Worm (Caenorhabditis elegans) whole organism, L1 larva: Measurements from ENCODE around the gene Y15E3A.5.
A peak's percentile ranks its signal among the peaks of the same experiment; 100 is the strongest.

Source experiments
- C16A3.4 ChIP-seq: fragments of 150-350 bp; optimal IDR thresholded peaks from 2 replicates; lab custom pipeline; 2014; ENCODE audit warnings: missing biosample characterization, missing genetic modification characterization
- F16B12.6 ChIP-seq: fragments of 150-350 bp; optimal IDR thresholded peaks from 2 replicates; lab custom pipeline; 2014; ENCODE audit warnings: missing biosample characterization, missing genetic modification characterization
- aly-2 ChIP-seq: fragments of 150-350 bp; optimal IDR thresholded peaks from 2 replicates; lab custom pipeline; 2014; ENCODE audit warnings: missing biosample characterization, missing genetic modification characterization
- blmp-1 ChIP-seq: fragments of 150-350 bp; optimal IDR thresholded peaks from 2 replicates; lab custom pipeline; 2014; ENCODE audit warnings: missing biosample characterization, missing genetic modification characterization
- ceh-82 ChIP-seq, 3 experiments: fragments of 150-350 bp in 1 of 3; sonication (generic microtip) in 2 of 3; optimal IDR thresholded peaks; 2 replicates each; lab custom pipeline; 2014 to 2017; ENCODE audit warnings: missing biosample characterization in 3 of 3, missing genetic modification characterization in 3 of 3
- ceh-90 ChIP-seq: sonication (generic microtip); optimal IDR thresholded peaks from 2 replicates; lab custom pipeline; 2016; ENCODE audit warnings: missing genetic modification characterization, missing compliant biosample characterization
- ces-1 ChIP-seq: fragments of 150-350 bp; optimal IDR thresholded peaks from 2 replicates; lab custom pipeline; 2014; ENCODE audit warnings: missing biosample characterization, missing genetic modification reagents, missing genetic modification characterization
- efl-1 ChIP-seq, 4 experiments: fragments of 150-350 bp; optimal IDR thresholded peaks in 3 of 4; peaks in 1 of 4; 1 replicate in 1 of 4; 2 replicates in 3 of 4; lab custom pipeline; 2014; ENCODE audit warnings: missing biosample characterization in 2 of 4, missing genetic modification characterization in 2 of 4, missing genetic modification reagents in 2 of 4
- elt-2 ChIP-seq: sonication (generic microtip); optimal IDR thresholded peaks from 2 replicates; lab custom pipeline; 2016; ENCODE audit warnings: missing genetic modification characterization, mild to moderate bottlenecking, inconsistent platforms, missing compliant biosample characterization, missing genetic modification reagents
- elt-3 ChIP-seq, 6 experiments: fragments of 150-350 bp in 1 of 6; sonication (generic microtip); optimal IDR thresholded peaks; 2 replicates each; lab custom pipeline; 2017 to 2018; ENCODE audit warnings: missing biosample characterization in 6 of 6, missing genetic modification characterization in 6 of 6, inconsistent platforms in 1 of 6
- fkh-10 ChIP-seq: sonication (generic microtip); optimal IDR thresholded peaks from 2 replicates; lab custom pipeline; 2017; ENCODE audit warnings: missing biosample characterization, missing genetic modification reagents, missing genetic modification characterization
- fos-1 ChIP-seq: fragments of 150-350 bp; optimal IDR thresholded peaks from 2 replicates; lab custom pipeline; 2014; ENCODE audit warnings: missing biosample characterization, missing genetic modification characterization
- grh-1 ChIP-seq: fragments of 200-800 bp; sonication (Bioruptor generic); IDR thresholded peaks from 2 replicates; pipeline ENCODE4 v1.3.6; 2022; ENCODE audit warnings: missing genetic modification reagents, missing genetic modification characterization, missing compliant biosample characterization
- jun-1 ChIP-seq: fragments of 150-350 bp; optimal IDR thresholded peaks from 2 replicates; lab custom pipeline; 2014; ENCODE audit warnings: missing biosample characterization, missing genetic modification reagents, missing genetic modification characterization
- lin-14 ChIP-seq: fragments of 200-800 bp; sonication (Bioruptor generic); optimal IDR thresholded peaks from 2 replicates; lab custom pipeline; 2018; ENCODE audit warnings: mild to moderate bottlenecking, missing genetic modification characterization, moderate library complexity, missing compliant biosample characterization
- lin-39 ChIP-seq: fragments of 150-350 bp; optimal IDR thresholded peaks from 2 replicates; lab custom pipeline; 2014; ENCODE audit warnings: missing biosample characterization, missing genetic modification reagents, missing genetic modification characterization
- lir-3 ChIP-seq: sonication (generic microtip); optimal IDR thresholded peaks from 2 replicates; lab custom pipeline; 2016; ENCODE audit warnings: mild to moderate bottlenecking, missing genetic modification characterization, moderate library complexity, missing compliant biosample characterization; ENCODE audit not compliant: poor library complexity
- lsy-2 ChIP-seq, 2 experiments: fragments of 150-350 bp; optimal IDR thresholded peaks; 2 replicates each; lab custom pipeline; 2014; ENCODE audit warnings: missing biosample characterization in 2 of 2, missing genetic modification characterization in 2 of 2
- mep-1 ChIP-seq: fragments of 150-350 bp; optimal IDR thresholded peaks from 2 replicates; lab custom pipeline; 2014; ENCODE audit warnings: missing biosample characterization, missing genetic modification characterization
- nhr-20 ChIP-seq: sonication (generic microtip); optimal IDR thresholded peaks from 2 replicates; lab custom pipeline; 2016; ENCODE audit warnings: mild to moderate bottlenecking, missing genetic modification characterization, missing compliant biosample characterization
- nhr-71 ChIP-seq: sonication (generic microtip); optimal IDR thresholded peaks from 2 replicates; lab custom pipeline; 2016; ENCODE audit warnings: mild to moderate bottlenecking, missing genetic modification characterization, moderate library complexity, missing compliant biosample characterization
- nhr-76 ChIP-seq: sonication (generic microtip); optimal IDR thresholded peaks from 2 replicates; lab custom pipeline; 2017; ENCODE audit warnings: missing biosample characterization, missing genetic modification characterization
- nhr-85 ChIP-seq: sonication (generic microtip); peaks from one replicate; lab custom pipeline; 2016; ENCODE audit warnings: missing genetic modification characterization, inconsistent platforms, missing compliant biosample characterization
- pax-3 ChIP-seq: fragments of 200-800 bp; sonication (Bioruptor generic); optimal IDR thresholded peaks from 2 replicates; lab custom pipeline; 2018; ENCODE audit warnings: mild to moderate bottlenecking, missing genetic modification characterization, moderate library complexity, missing compliant biosample characterization
- rnt-1 ChIP-seq: sonication (generic microtip); optimal IDR thresholded peaks from 2 replicates; lab custom pipeline; 2016; ENCODE audit warnings: mild to moderate bottlenecking, missing genetic modification characterization, moderate library complexity, missing compliant biosample characterization
- skn-1 ChIP-seq: fragments of 150-350 bp; optimal IDR thresholded peaks from 2 replicates; lab custom pipeline; 2014; ENCODE audit warnings: missing biosample characterization, missing genetic modification characterization
- snpc-4 ChIP-seq: fragments of 150-350 bp; optimal IDR thresholded peaks from 2 replicates; lab custom pipeline; 2014; ENCODE audit warnings: missing biosample characterization, missing genetic modification characterization
- snu-23 ChIP-seq: sonication (generic microtip); optimal IDR thresholded peaks from 2 replicates; lab custom pipeline; 2016; ENCODE audit warnings: missing genetic modification characterization, missing compliant biosample characterization
- unc-130 ChIP-seq: fragments of 150-350 bp; optimal IDR thresholded peaks from 2 replicates; lab custom pipeline; 2017; ENCODE audit warnings: missing biosample characterization, missing genetic modification characterization, inconsistent platforms
- unc-30 ChIP-seq: sonication (generic microtip); optimal IDR thresholded peaks from 2 replicates; lab custom pipeline; 2017; ENCODE audit warnings: missing biosample characterization, missing genetic modification characterization
- unc-62 ChIP-seq: fragments of 150-350 bp; optimal IDR thresholded peaks from 2 replicates; lab custom pipeline; 2014; ENCODE audit warnings: missing biosample characterization, missing genetic modification reagents, missing genetic modification characterization
- unc-98 ChIP-seq: fragments of 200-800 bp; sonication (Bioruptor generic); IDR thresholded peaks from 2 replicates; pipeline ENCODE4 v1.3.6; 2022; ENCODE audit warnings: missing genetic modification characterization, missing compliant biosample characterization
- ztf-4 ChIP-seq: fragments of 150-350 bp; optimal IDR thresholded peaks from 2 replicates; lab custom pipeline; 2014; ENCODE audit warnings: missing biosample characterization, missing genetic modification characterization

Y15E3A.5 gene

DNA sequence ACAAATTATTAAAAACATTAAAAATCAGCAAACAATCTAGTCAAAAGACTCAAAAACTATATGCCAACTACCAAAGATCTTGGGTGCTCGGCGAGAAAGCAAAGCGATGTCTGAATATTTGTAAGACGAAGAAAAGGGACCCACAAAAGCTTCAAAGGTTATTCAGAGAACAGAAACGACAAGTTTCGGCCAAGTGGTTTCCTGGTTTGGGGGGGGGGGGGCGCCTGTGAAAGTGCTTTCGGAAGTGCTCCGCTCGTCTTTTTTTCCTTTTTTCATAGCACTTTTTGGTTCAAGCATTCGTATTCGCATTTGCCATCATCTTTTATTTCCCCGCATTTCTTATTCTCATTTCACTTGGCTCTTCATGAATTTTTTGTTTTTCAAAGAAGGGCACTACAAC is 41.1 kb downstream of the Y15E3A.5 start:
- TF ChIP-seq fkh-10 (GFP tag; lab: Kevin White, UChicago) (peak; percentile 57), elt-2 (tag; lab: Kevin White, UChicago) (no peak), lin-14 (GFP tag; lab: Kevin White, UChicago) (peak; percentile 76)
- TF ChIP-seq, all 84 proteins: peak for 2

DNA sequence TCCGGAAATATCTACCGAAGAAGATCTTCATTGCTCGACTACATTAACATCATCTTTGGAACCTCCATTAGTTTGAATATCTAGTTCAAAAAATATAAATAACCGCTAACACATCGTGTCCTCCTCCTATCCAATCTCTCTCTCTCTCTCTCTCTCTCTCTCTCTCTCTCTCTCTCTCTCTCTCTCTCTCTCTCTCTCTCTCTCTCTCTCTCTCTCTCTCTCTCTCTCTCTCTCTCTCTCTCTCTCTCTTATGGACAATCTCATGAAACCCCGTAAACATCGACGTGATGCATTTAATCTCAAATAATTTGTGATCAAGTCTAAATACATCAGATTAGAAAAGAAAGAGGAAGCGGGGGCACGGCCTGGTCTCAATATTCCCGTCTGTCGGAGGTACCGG is 41.9 kb downstream of the Y15E3A.5 start:
- TF ChIP-seq efl-1 (optimal IDR thresholded peaks at IDR 0.05; lab: Kevin White, UChicago) = peak; percentile 13 to 14
- no peak for TF ChIP-seq efl-1 (GFP tag; optimal IDR thresholded peaks at IDR 0.05 in 1 of 2; lab: Kevin White, UChicago)
- peak; percentile 33 for TF ChIP-seq blmp-1
- TF ChIP-seq nhr-85 (tag; lab: Kevin White, UChicago) = peak; percentile 19
- peak; percentile 10 for TF ChIP-seq lin-14 (GFP tag; lab: Kevin White, UChicago)
- peak; percentile 25 for TF ChIP-seq pax-3 (tag; lab: Kevin White, UChicago)
- no peak for TF ChIP-seq C16A3.4 (tag; lab: Kevin White, UChicago)
- TF ChIP-seq mep-1 (tag; lab: Kevin White, UChicago) = peak; percentile 2
- TF ChIP-seq unc-62 (GFP tag; lab: Kevin White, UChicago) = no peak

- TF ChIP-seq snu-23 (GFP tag; lab: Kevin White, UChicago) = no peak
- peak; percentile 30 for TF ChIP-seq unc-130 (tag; lab: Kevin White, UChicago)
- TF ChIP-seq nhr-76 (tag; lab: Kevin White, UChicago) = no peak
- peak; percentile 62 for TF ChIP-seq lin-14 (GFP tag; lab: Kevin White, UChicago)
- TF ChIP-seq unc-30 (tag; lab: Kevin White, UChicago) = no peak
- peak in 1 of 2 experiments; percentile 12 for TF ChIP-seq lsy-2 (tag; optimal IDR thresholded peaks at IDR 0.05; lab: Kevin White, UChicago)
- no peak for TF ChIP-seq ztf-4 (tag; lab: Kevin White, UChicago)
- TF ChIP-seq ceh-90 = no peak
- TF ChIP-seq rnt-1 (tag; lab: Kevin White, UChicago) = peak; percentile 35
- TF ChIP-seq nhr-71 (tag; lab: Kevin White, UChicago) = peak; percentile 33
- no peak for TF ChIP-seq lin-39 (tag; lab: Kevin White, UChicago)
- TF ChIP-seq ces-1 (GFP tag; lab: Kevin White, UChicago) = no peak
- no peak for TF ChIP-seq nhr-20 (tag; lab: Kevin White, UChicago)
- no peak for TF ChIP-seq unc-98 (GFP tag; lab: Robert Waterston, UW)
- no peak for TF ChIP-seq F16B12.6 (tag; lab: Kevin White, UChicago)
- peak; percentile 35 for TF ChIP-seq elt-2 (tag; lab: Kevin White, UChicago)
- TF ChIP-seq ceh-82 (tag; optimal IDR thresholded peaks at IDR 0.05; lab: Kevin White, UChicago) = peak in 1 of 3 experiments; percentile 22
These were observed 42.6 kb downstream of the Y15E3A.5 start for ce11 chrX:15382914-15383313.

DNA sequence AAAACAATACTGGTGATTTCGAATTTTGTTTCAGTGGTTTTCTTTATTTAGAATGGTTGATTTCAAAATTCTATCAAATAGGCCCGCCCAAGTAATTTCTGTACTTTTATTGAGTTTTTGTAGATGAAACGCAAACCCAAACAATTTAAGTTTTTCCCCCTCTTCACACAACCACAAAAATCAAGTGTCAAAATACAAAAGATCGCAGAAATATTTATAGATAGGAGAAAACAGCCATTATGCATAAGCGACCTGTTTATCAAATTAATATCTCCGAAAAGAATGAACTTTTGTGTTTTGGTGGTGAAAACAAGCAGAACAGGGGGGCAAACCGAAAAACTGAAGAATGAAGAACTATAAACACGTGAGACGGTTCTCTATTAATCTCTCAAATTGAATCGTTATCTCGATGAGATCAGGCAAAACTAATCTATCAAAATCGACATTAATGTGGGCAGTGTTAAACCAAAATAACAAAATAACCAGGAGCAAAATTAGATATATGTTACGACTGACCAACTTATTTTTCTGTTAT is 43.8 kb downstream of the Y15E3A.5 start:
- peak; percentile 81 for TF ChIP-seq blmp-1
- peak; percentile 26 for TF ChIP-seq snu-23 (GFP tag; lab: Kevin White, UChicago)
- peak; percentile 20 for TF ChIP-seq nhr-20 (tag; lab: Kevin White, UChicago)
- TF ChIP-seq lin-14 (GFP tag; lab: Kevin White, UChicago) = peak; percentile 55
- no peak for TF ChIP-seq lir-3
- TF ChIP-seq efl-1 (optimal IDR thresholded peaks at IDR 0.05; lab: Kevin White, UChicago) = no peak
- TF ChIP-seq efl-1 (GFP tag; optimal IDR thresholded peaks at IDR 0.05 in 1 of 2; lab: Kevin White, UChicago) = peak in 1 of 2 experiments; percentile 31
- peak; percentile 68 for TF ChIP-seq nhr-71 (tag; lab: Kevin White, UChicago)
- no peak for TF ChIP-seq jun-1 (tag; lab: Kevin White, UChicago)
- TF ChIP-seq elt-3 (tag; optimal IDR thresholded peaks at IDR 0.05; lab: Kevin White, UChicago) = peak in 2 of 6 experiments; percentile 14 to 56
- TF ChIP-seq aly-2 (tag; lab: Kevin White, UChicago) = no peak
- TF ChIP-seq nhr-85 (tag; lab: Kevin White, UChicago) = peak; percentile 86
- TF ChIP-seq, all 84 proteins: peak for 8

DNA sequence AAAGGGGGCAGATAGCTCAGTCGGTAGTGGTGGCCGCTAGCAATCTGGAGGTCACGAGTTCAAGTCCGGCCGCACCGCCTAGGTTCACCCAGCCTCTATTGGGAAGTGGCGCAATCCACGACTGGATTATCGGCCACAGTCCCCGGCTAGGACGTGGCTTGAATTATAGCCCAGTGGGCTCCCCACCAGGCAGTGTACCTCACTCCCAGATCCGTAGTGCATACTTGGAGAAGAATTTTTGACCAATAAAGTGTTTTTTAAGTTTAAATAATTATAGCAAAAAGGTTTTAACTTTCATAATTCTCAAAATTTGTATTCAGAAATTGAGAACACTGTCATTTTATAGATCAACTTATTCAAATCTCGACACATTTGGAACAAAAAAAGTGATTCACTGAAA is 45.0 kb downstream of the Y15E3A.5 start:
- TF ChIP-seq unc-130 (tag; lab: Kevin White, UChicago) (no peak), snpc-4 (no peak), skn-1 (no peak), grh-1 (no peak), ces-1 (GFP tag; lab: Kevin White, UChicago) (no peak), fos-1 (tag; lab: Kevin White, UChicago) (no peak), nhr-85 (tag; lab: Kevin White, UChicago) (peak; percentile 4), aly-2 (tag; lab: Kevin White, UChicago) (no peak)
